Fruit fly (Drosophila melanogaster) whole organism, wandering third instar larva: ENCODE data around the gene CG9951.
A peak's percentile ranks its signal among the peaks of the same experiment; 100 is the strongest.

Source experiments
- Abd-B ChIP-seq: fragments of >200 bp; optimal IDR thresholded peaks from 2 replicates; lab custom pipeline; 2017; ENCODE audit warnings: missing biosample characterization, missing genetic modification characterization
- CG32264 ChIP-seq: fragments of 200-800 bp; sonication (Bioruptor generic); optimal IDR thresholded peaks from 2 replicates; lab custom pipeline; 2016; ENCODE audit warnings: missing biosample characterization, missing genetic modification characterization
- CG9705 ChIP-seq: fragments of 200-800 bp; sonication (Bioruptor generic); optimal IDR thresholded peaks from 2 replicates; lab custom pipeline; 2018; ENCODE audit warnings: missing biosample characterization, mild to moderate bottlenecking, missing genetic modification characterization
- CrebA ChIP-seq: fragments of 200-800 bp; sonication (Bioruptor generic); optimal IDR thresholded peaks from 2 replicates; lab custom pipeline; 2016; ENCODE audit warnings: missing biosample characterization, mild to moderate bottlenecking, missing genetic modification characterization, borderline replicate concordance
- Dfd ChIP-seq: fragments of >200 bp; optimal IDR thresholded peaks from 2 replicates; lab custom pipeline; 2017; ENCODE audit warnings: missing biosample characterization, missing genetic modification characterization
- Dif ChIP-seq: fragments of 200-275, 200-300 bp; sonication (Bioruptor generic); optimal IDR thresholded peaks from 2 replicates; lab custom pipeline; 2018; ENCODE audit warnings: missing biosample characterization, missing genetic modification characterization; ENCODE audit not compliant: partially characterized antibody
- GATAd ChIP-seq: sonication (Bioruptor generic); optimal IDR thresholded peaks from 2 replicates; lab custom pipeline; 2016; ENCODE audit warnings: missing biosample characterization, missing genetic modification characterization
- HLH106 ChIP-seq: fragments of 200-800 bp; optimal IDR thresholded peaks from 3 replicates; lab custom pipeline; 2019; ENCODE audit warnings: missing biosample characterization, mild to moderate bottlenecking, missing genetic modification characterization, moderate library complexity
- Hnf4 ChIP-seq: fragments of 200-800 bp; sonication (Bioruptor generic); optimal IDR thresholded peaks from 2 replicates; lab custom pipeline; 2016; ENCODE audit warnings: missing biosample characterization, mild to moderate bottlenecking, missing genetic modification characterization
- Hr78 ChIP-seq: fragments of >200 bp; optimal IDR thresholded peaks from 2 replicates; lab custom pipeline; 2017; ENCODE audit warnings: missing biosample characterization, missing genetic modification characterization
- Hr83 ChIP-seq: fragments of 200-300 bp; sonication (Bioruptor generic); optimal IDR thresholded peaks from 2 replicates; lab custom pipeline; 2016; ENCODE audit warnings: missing biosample characterization, mild to moderate bottlenecking, missing genetic modification characterization, moderate library complexity; ENCODE audit not compliant: poor library complexity, severe bottlenecking
- Jra ChIP-seq: sonication (Bioruptor generic); optimal IDR thresholded peaks from 2 replicates; lab custom pipeline; 2016; ENCODE audit warnings: missing biosample characterization, missing genetic modification characterization
- Mio ChIP-seq: sonication (Bioruptor generic); optimal IDR thresholded peaks from 2 replicates; lab custom pipeline; 2016; ENCODE audit warnings: missing biosample characterization, missing genetic modification characterization
- Myc ChIP-seq: fragments of >200 bp; optimal IDR thresholded peaks from 2 replicates; lab custom pipeline; 2017
- N ChIP-seq: fragments of >200 bp; optimal IDR thresholded peaks from 2 replicates; lab custom pipeline; 2018; ENCODE audit warnings: missing biosample characterization, missing external identifiers, missing genetic modification characterization
- OdsH ChIP-seq: fragments of 200-800 bp; sonication (Bioruptor generic); optimal IDR thresholded peaks from 2 replicates; lab custom pipeline; 2016; ENCODE audit warnings: missing biosample characterization, mild to moderate bottlenecking, missing genetic modification characterization
- Rel ChIP-seq, 2 experiments: fragments of 200-800 bp; sonication (Bioruptor generic) in 1 of 2; optimal IDR thresholded peaks; 2 replicates in 1 of 2; 3 replicates in 1 of 2; lab custom pipeline; 2016 to 2019; ENCODE audit warnings: mild to moderate bottlenecking in 2 of 2, missing biosample characterization in 2 of 2, missing genetic modification characterization in 2 of 2, moderate library complexity in 1 of 2
- Sp1 ChIP-seq: fragments of 200-800 bp; sonication (Bioruptor generic); optimal IDR thresholded peaks from 3 replicates; lab custom pipeline; 2019; ENCODE audit warnings: missing biosample characterization, mild to moderate bottlenecking, missing genetic modification characterization, moderate library complexity
- Vsx2 ChIP-seq: fragments of 200-300, 225-300 bp; sonication (Bioruptor generic); optimal IDR thresholded peaks from 2 replicates; lab custom pipeline; 2018; ENCODE audit warnings: missing biosample characterization, missing genetic modification characterization; ENCODE audit not compliant: partially characterized antibody
- br ChIP-seq: fragments of 200-800 bp; sonication (Bioruptor generic); optimal IDR thresholded peaks from 2 replicates; lab custom pipeline; 2016; ENCODE audit warnings: missing biosample characterization, missing genetic modification characterization
- brk ChIP-seq: fragments of 200-800 bp; sonication (Bioruptor generic); optimal IDR thresholded peaks from 2 replicates; lab custom pipeline; 2016; ENCODE audit warnings: missing biosample characterization, mild to moderate bottlenecking, missing genetic modification characterization
- dl ChIP-seq, 2 experiments: fragments of 175-275, 200-275 bp in 1 of 2; fragments of 200-275 bp in 1 of 2; sonication (Bioruptor generic); optimal IDR thresholded peaks; lab custom pipeline; 2018; ENCODE audit warnings: mild to moderate bottlenecking in 2 of 2, missing biosample characterization in 2 of 2, missing genetic modification characterization in 2 of 2, moderate library complexity in 2 of 2; ENCODE audit not compliant: partially characterized antibody in 2 of 2, insufficient read depth in 1 of 2
- dmrt93B ChIP-seq: fragments of 200-800 bp; sonication (Bioruptor generic); optimal IDR thresholded peaks from 2 replicates; lab custom pipeline; 2018; ENCODE audit warnings: missing biosample characterization, mild to moderate bottlenecking, missing genetic modification characterization
- dsf ChIP-seq: sonication (Bioruptor generic); optimal IDR thresholded peaks from 2 replicates; lab custom pipeline; 2016; ENCODE audit warnings: missing biosample characterization, missing genetic modification characterization, borderline replicate concordance
- ey ChIP-seq: fragments of 200-800 bp; sonication (Bioruptor generic); optimal IDR thresholded peaks from 2 replicates; lab custom pipeline; 2016; ENCODE audit warnings: missing biosample characterization, missing genetic modification characterization
- foxo ChIP-seq, 2 experiments: fragments of 200-800 bp; sonication (Bioruptor generic); optimal IDR thresholded peaks; 2 replicates in 1 of 2; 3 replicates in 1 of 2; lab custom pipeline; 2016 to 2017; ENCODE audit warnings: missing biosample characterization in 2 of 2, missing genetic modification characterization in 2 of 2
- fru ChIP-seq: fragments of 200-800 bp; sonication (Bioruptor generic); optimal IDR thresholded peaks from 3 replicates; lab custom pipeline; 2016; ENCODE audit warnings: missing biosample characterization, mild to moderate bottlenecking, missing genetic modification characterization
- h ChIP-seq: fragments of 200-800 bp; sonication (Bioruptor generic); optimal IDR thresholded peaks from 3 replicates; lab custom pipeline; 2016; ENCODE audit warnings: missing biosample characterization, mild to moderate bottlenecking, missing genetic modification characterization
- jim ChIP-seq: fragments of 175-275, 200-325 bp; sonication (Bioruptor generic); optimal IDR thresholded peaks from 2 replicates; lab custom pipeline; 2016; ENCODE audit warnings: missing biosample characterization, mild to moderate bottlenecking, missing genetic modification characterization
- lola ChIP-seq: fragments of >200 bp; optimal IDR thresholded peaks from 2 replicates; lab custom pipeline; 2017; ENCODE audit warnings: missing biosample characterization, missing genetic modification characterization
- pan ChIP-seq: fragments of >200 bp; optimal IDR thresholded peaks from 2 replicates; lab custom pipeline; 2017
- psq ChIP-seq: fragments of 200-800 bp; sonication (Bioruptor generic); optimal IDR thresholded peaks from 3 replicates; lab custom pipeline; 2017; ENCODE audit warnings: missing biosample characterization, mild to moderate bottlenecking, missing genetic modification characterization, moderate library complexity
- rgr ChIP-seq: fragments of 200-800 bp; sonication (Bioruptor generic); optimal IDR thresholded peaks from 3 replicates; lab custom pipeline; 2016; ENCODE audit warnings: missing biosample characterization, mild to moderate bottlenecking, missing genetic modification characterization
- sage ChIP-seq: fragments of 200-800 bp; sonication (Bioruptor generic); optimal IDR thresholded peaks from 2 replicates; lab custom pipeline; 2016; ENCODE audit warnings: missing biosample characterization, mild to moderate bottlenecking, missing genetic modification characterization
- sv ChIP-seq: fragments of 200-800 bp; sonication (Bioruptor generic); optimal IDR thresholded peaks from 3 replicates; lab custom pipeline; 2016; ENCODE audit warnings: missing biosample characterization, missing genetic modification characterization
- tai ChIP-seq: sonication (Bioruptor generic); optimal IDR thresholded peaks from 2 replicates; lab custom pipeline; 2016; ENCODE audit warnings: missing biosample characterization, missing genetic modification characterization
- usp ChIP-seq: fragments of >200 bp; optimal IDR thresholded peaks from 2 replicates; lab custom pipeline; 2017; ENCODE audit warnings: missing biosample characterization, missing genetic modification characterization
- woc ChIP-seq: sonication (Bioruptor generic); optimal IDR thresholded peaks from 2 replicates; lab custom pipeline; 2016; ENCODE audit warnings: missing biosample characterization, mild to moderate bottlenecking, missing genetic modification characterization

The CG9951 gene

DNA sequence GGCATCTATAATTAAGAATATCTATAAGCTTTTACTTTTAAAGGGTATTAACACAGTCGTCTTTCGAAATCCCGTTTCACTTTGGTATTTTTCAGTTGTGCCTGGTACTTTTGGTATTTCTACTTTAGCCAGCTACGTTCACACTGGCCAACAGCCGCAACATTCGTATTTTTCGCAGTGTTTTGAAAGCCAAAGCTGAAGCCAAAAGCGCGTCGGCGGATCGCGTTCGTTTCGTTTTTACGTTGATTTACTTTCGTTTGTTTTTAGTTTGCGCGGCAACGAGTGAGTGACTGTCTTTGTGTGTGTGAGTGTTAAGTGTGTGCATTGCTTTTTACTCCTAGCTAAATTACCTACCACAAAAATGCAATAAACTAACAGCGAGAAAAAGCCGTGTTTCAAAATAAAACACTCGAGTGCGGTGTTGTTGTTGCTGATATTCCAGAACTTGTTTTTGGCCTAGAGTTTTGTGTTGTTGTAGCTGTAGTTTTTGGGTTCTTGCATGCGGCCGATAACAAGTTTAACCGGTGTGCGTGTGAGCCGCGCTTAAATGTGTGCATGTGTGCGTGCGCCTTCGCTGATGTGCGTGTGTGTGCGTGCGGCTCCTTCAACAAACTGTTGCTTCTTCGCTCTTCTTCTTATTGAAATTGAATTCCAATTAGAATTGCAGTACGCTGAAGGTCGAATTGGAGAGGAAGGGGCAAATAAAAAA lies 2.3 kb downstream of the CG9951 start, which contains the start of gene Lmpt:
Gene Lmpt (plus strand): TSS at position 173 of the 709 bp plus-strand sequence.
- TF ChIP-seq foxo (GFP tag; optimal IDR thresholded peaks at IDR 0.05; lab: Kevin White, UChicago) (no peak), brk (GFP tag; lab: Kevin White, UChicago) (no peak), Vsx2 (GFP tag; lab: Kevin White, UChicago) (peak; percentile 49), dsf (GFP tag; lab: Kevin White, UChicago) (peak; percentile 7), fru (peak; percentile 22), h (GFP tag; lab: Kevin White, UChicago) (no peak), woc (peak; percentile 78), Hr83 (GFP tag; lab: Kevin White, UChicago) (no peak), dmrt93B (GFP tag; lab: Kevin White, UChicago) (no peak), Rel (GFP tag; optimal IDR thresholded peaks at IDR 0.05; lab: Kevin White, UChicago) (no peak), Rel (tag; optimal IDR thresholded peaks at IDR 0.05; lab: Kevin White, UChicago) (peak; percentile 31), N (no peak), jim (GFP tag; lab: Kevin White, UChicago) (no peak)
- TF ChIP-seq, all 38 proteins: peak for 5

DNA sequence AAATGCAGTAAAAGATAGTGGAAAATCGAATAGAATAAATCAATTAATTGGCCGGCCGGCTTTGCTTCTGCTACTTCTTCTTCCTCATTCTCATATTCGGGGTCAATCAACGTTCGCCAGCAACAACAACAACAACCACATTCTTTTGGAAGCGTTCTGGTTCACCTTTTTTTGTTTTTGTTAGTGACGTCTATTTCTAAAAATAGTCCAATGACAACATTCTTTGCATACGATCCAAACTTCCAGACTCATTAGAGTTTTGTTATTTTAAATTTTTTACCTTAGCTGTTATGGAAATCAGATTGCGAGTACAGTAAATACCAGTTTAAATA lies 2.8 kb downstream of the CG9951 start:
- TF ChIP-seq fru (no peak), dl (GFP tag; optimal IDR thresholded peaks at IDR 0.05; lab: Kevin White, UChicago; ENCODE audit: insufficient read depth in 1 of 2, partially characterized antibody in 2 of 2) (no peak), CG9705 (GFP tag; lab: Kevin White, UChicago) (no peak), tai (GFP tag; lab: Kevin White, UChicago) (no peak), usp (GFP tag; lab: Kevin White, UChicago) (no peak), h (GFP tag; lab: Kevin White, UChicago) (no peak), br (GFP tag; lab: Kevin White, UChicago) (no peak), psq (GFP tag; lab: Kevin White, UChicago) (no peak)

DNA sequence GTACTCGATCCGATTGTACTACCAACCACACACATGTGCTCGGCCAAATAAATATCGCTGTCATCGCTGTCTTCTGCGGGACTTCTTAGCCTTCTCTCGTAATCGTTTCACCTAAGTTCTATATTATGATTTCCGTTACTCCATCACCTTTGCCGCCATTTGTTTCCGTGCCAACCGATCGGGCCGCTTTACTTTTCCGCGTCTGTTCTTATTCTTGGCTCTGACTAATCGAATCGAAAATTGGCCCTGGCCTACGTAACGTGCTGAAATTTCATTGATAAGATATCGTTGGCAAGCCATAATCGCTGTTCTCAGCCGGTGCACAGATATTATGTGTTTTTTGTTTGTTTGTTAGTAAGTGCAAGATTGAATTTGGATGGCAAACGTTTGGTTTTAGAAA lies 4.2 kb downstream of the CG9951 start:
- no peak for TF ChIP-seq sv (GFP tag; lab: Kevin White, UChicago)
- TF ChIP-seq rgr (GFP tag; lab: Kevin White, UChicago), result no peak
- no peak for TF ChIP-seq sage (GFP tag; lab: Kevin White, UChicago)
- TF ChIP-seq Mio (GFP tag; lab: Kevin White, UChicago), result no peak

DNA sequence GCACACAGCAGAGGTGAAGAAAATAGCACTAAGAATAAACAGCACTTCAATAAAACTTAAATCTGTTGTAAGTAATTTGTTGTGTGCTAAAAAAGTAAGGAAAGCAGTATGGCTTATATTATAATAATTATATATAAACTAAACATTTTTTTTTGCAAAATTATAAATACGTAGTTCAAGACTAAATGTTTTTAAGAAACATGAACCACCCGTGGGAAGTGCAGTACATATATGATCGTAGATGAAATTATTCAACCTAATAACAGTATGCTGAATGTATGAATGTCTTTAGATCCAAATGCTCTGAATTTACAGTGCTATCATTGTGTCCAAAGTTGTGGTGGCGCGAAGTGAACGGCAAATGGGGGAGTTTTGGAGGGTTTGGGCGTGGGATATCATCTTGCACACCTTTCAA lies 7.8 kb downstream of the CG9951 start:
- no peak for TF ChIP-seq usp (GFP tag; lab: Kevin White, UChicago)
- no peak for TF ChIP-seq dsf (GFP tag; lab: Kevin White, UChicago)
- TF ChIP-seq brk (GFP tag; lab: Kevin White, UChicago), result no peak
- no peak for TF ChIP-seq dl (GFP tag; optimal IDR thresholded peaks at IDR 0.05; lab: Kevin White, UChicago; ENCODE audit: insufficient read depth in 1 of 2, partially characterized antibody in 2 of 2)
- TF ChIP-seq Rel (GFP tag; optimal IDR thresholded peaks at IDR 0.05; lab: Kevin White, UChicago), result no peak
- TF ChIP-seq Rel (tag; optimal IDR thresholded peaks at IDR 0.05; lab: Kevin White, UChicago), result no peak
- no peak for TF ChIP-seq Hr83 (GFP tag; lab: Kevin White, UChicago)
- no peak for TF ChIP-seq Hnf4
- TF ChIP-seq br (GFP tag; lab: Kevin White, UChicago), result no peak
- TF ChIP-seq ey (GFP tag; lab: Kevin White, UChicago), result no peak
- TF ChIP-seq jim (GFP tag; lab: Kevin White, UChicago), result no peak
- TF ChIP-seq Hr78 (GFP tag; lab: Kevin White, UChicago), result no peak
- TF ChIP-seq pan, result no peak
- TF ChIP-seq HLH106 (tag; lab: Kevin White, UChicago), result no peak
- no peak for TF ChIP-seq CG32264 (GFP tag; lab: Kevin White, UChicago)
- no peak for TF ChIP-seq Vsx2 (GFP tag; lab: Kevin White, UChicago)
- TF ChIP-seq tai (GFP tag; lab: Kevin White, UChicago), result no peak
- no peak for TF ChIP-seq h (GFP tag; lab: Kevin White, UChicago)
- TF ChIP-seq Jra (GFP tag; lab: Kevin White, UChicago), result no peak
- TF ChIP-seq Dif, result no peak
- no peak for TF ChIP-seq sage (GFP tag; lab: Kevin White, UChicago)
- peak in 1 of 2 experiments; percentile 7 for TF ChIP-seq foxo (GFP tag; optimal IDR thresholded peaks at IDR 0.05; lab: Kevin White, UChicago)
- TF ChIP-seq Dfd (GFP tag; lab: Kevin White, UChicago), result no peak
- TF ChIP-seq CrebA (GFP tag; lab: Kevin White, UChicago), result no peak
- no peak for TF ChIP-seq GATAd (GFP tag; lab: Kevin White, UChicago)
- peak; percentile 12 for TF ChIP-seq Sp1
- peak; percentile 17 for TF ChIP-seq psq (GFP tag; lab: Kevin White, UChicago)
- no peak for TF ChIP-seq dmrt93B (GFP tag; lab: Kevin White, UChicago)
- TF ChIP-seq Myc (lab: Kevin White, UChicago), result no peak
- TF ChIP-seq N, result no peak
- TF ChIP-seq sv (GFP tag; lab: Kevin White, UChicago), result no peak
- TF ChIP-seq woc, result no peak
- TF ChIP-seq CG9705 (GFP tag; lab: Kevin White, UChicago), result no peak
- no peak for TF ChIP-seq fru
- TF ChIP-seq rgr (GFP tag; lab: Kevin White, UChicago), result peak; percentile 10
- TF ChIP-seq lola (GFP tag; lab: Kevin White, UChicago), result no peak
- TF ChIP-seq Mio (GFP tag; lab: Kevin White, UChicago), result no peak
- no peak for TF ChIP-seq Abd-B (GFP tag; lab: Kevin White, UChicago)
- TF ChIP-seq OdsH, result peak; percentile 18
- TF ChIP-seq, all 38 proteins: peak for 5
